Fruit fly (Drosophila melanogaster) whole organism, pupa: ENCODE measurements around the gene Tudor-SN.
A peak's percentile ranks its signal among the peaks of the same experiment; 100 is the strongest.

Experiments used
- CG13204 ChIP-seq: fragments of 200-800 bp; sonication (Bioruptor generic); optimal IDR thresholded peaks from 2 replicates; lab custom pipeline; 2018; ENCODE audit warnings: missing biosample characterization, mild to moderate bottlenecking, missing genetic modification characterization, moderate library complexity
- CG4496 ChIP-seq: fragments of 200-800 bp; sonication (Bioruptor generic); IDR thresholded peaks from 3 replicates; pipeline ENCODE4 v1.3.6; 2022; ENCODE audit warnings: missing biosample characterization, missing genetic modification characterization
- EcR ChIP-seq: fragments of 200-800 bp; sonication (Bioruptor generic); optimal IDR thresholded peaks from 3 replicates; lab custom pipeline; 2019; ENCODE audit warnings: missing biosample characterization, missing genetic modification characterization, mild to moderate bottlenecking, moderate library complexity, missing genetic modification reagents
- Pif1B ChIP-seq: fragments of 200-800 bp; sonication (Bioruptor generic); optimal IDR thresholded peaks from 3 replicates; lab custom pipeline; 2016; ENCODE audit warnings: missing biosample characterization, missing genetic modification characterization
- fd96Ca ChIP-seq: fragments of 200-800 bp; sonication (Bioruptor generic); IDR thresholded peaks from 3 replicates; pipeline ENCODE4 v1.3.6; 2022; ENCODE audit warnings: missing biosample characterization, missing genetic modification characterization

Tudor-SN gene

dm6 chr3L:212520-212919 lies 51.7 kb downstream of the Tudor-SN start, which contains the start of the genes thoc7 and Dis3l2:
TSS of gene thoc7 (minus strand) at chr3L:212687.
TSS of gene Dis3l2 (plus strand) at chr3L:212709.
- TF ChIP-seq EcR (GFP tag; lab: Kevin White, UChicago) (no peak), Pif1B (GFP tag; lab: Kevin White, UChicago) (no peak), fd96Ca (GFP tag; lab: Robert Waterston, UW) (no peak)
- TF ChIP-seq, all 21 proteins: peak for 0

- peak; percentile 48 for TF ChIP-seq EcR (GFP tag; lab: Kevin White, UChicago)
- no peak for TF ChIP-seq CG13204 (GFP tag; lab: Kevin White, UChicago)
- TF ChIP-seq CG4496: 0 out of 3 replicates have a peak, but pooled peaks have one; percentile 36
These were observed 53.0 kb downstream of the Tudor-SN start, which contains the start of gene Prp4k for dm6 chr3L:211200-211599. TSS of gene Prp4k (minus strand) at chr3L:211457.
